Fruit fly (Drosophila melanogaster) whole organism, embryonic: Measurements from ENCODE around the gene P58IPK.

ENCODE experiments used
- CG1024 ChIP-seq: fragments of 200-800 bp; sonication (Bioruptor generic); IDR thresholded peaks from 2 replicates; pipeline ENCODE4 v1.3.6; 2022; ENCODE audit warnings: missing biosample characterization, missing genetic modification characterization
- CG10654 ChIP-seq: fragments of 200-800 bp; sonication (Bioruptor generic); optimal IDR thresholded peaks from 2 replicates; lab custom pipeline; 2016; ENCODE audit warnings: missing biosample characterization, missing genetic modification characterization
- CG8089 ChIP-seq: fragments of 200-800 bp; sonication (Bioruptor generic); optimal IDR thresholded peaks from 3 replicates; lab custom pipeline; 2016; ENCODE audit warnings: missing biosample characterization, missing genetic modification characterization
- CG8478 ChIP-seq: fragments of >200 bp; optimal IDR thresholded peaks from 2 replicates; lab custom pipeline; 2018
- Dref ChIP-seq: fragments of 200-800 bp; sonication (Bioruptor generic); IDR thresholded peaks from 2 replicates; pipeline ENCODE4 v1.3.6; 2022; ENCODE audit warnings: missing biosample characterization, missing genetic modification characterization
- Hr51 ChIP-seq, 2 experiments: fragments of 200-800 bp; sonication (Bioruptor generic); optimal IDR thresholded peaks; 2 replicates in 1 of 2; 3 replicates in 1 of 2; lab custom pipeline; 2016 to 2018; ENCODE audit warnings: missing biosample characterization in 2 of 2, missing genetic modification characterization in 2 of 2, mild to moderate bottlenecking in 1 of 2, moderate library complexity in 1 of 2
- Oaz ChIP-seq: fragments of 200-800 bp; sonication (Bioruptor generic); IDR thresholded peaks from 2 replicates; pipeline ENCODE4 v1.3.6; 2022; ENCODE audit warnings: missing biosample characterization, missing genetic modification characterization
- chm ChIP-seq: fragments of 200-800 bp; sonication (Bioruptor generic); IDR thresholded peaks from 2 replicates; pipeline ENCODE4 v1.3.6; 2022; ENCODE audit warnings: missing biosample characterization, missing genetic modification characterization
- fd102C ChIP-seq: fragments of 200-800 bp; sonication (Bioruptor generic); optimal IDR thresholded peaks from 2 replicates; lab custom pipeline; 2018; ENCODE audit warnings: missing biosample characterization, mild to moderate bottlenecking, missing genetic modification characterization, moderate library complexity
- insv ChIP-seq, 2 experiments: fragments of 200-800 bp; sonication (Bioruptor generic); optimal IDR thresholded peaks; 3 replicates each; lab custom pipeline; 2016 to 2018; ENCODE audit warnings: missing biosample characterization in 2 of 2, missing genetic modification characterization in 2 of 2
- schlank ChIP-seq: fragments of 200-800 bp; sonication (Bioruptor generic); optimal IDR thresholded peaks from 2 replicates; lab custom pipeline; 2018; ENCODE audit warnings: missing biosample characterization, mild to moderate bottlenecking, missing genetic modification characterization
- sens ChIP-seq: fragments of 200-800 bp; sonication (Bioruptor generic); peaks from one replicate; lab custom pipeline; 2016; ENCODE audit warnings: missing biosample characterization, missing genetic modification characterization

- TF ChIP-seq CG8089 = no peak
- no peak for TF ChIP-seq sens (GFP tag; lab: Kevin White, UChicago)
- no peak for TF ChIP-seq Oaz (GFP tag; lab: Robert Waterston, UW)
- TF ChIP-seq chm (GFP tag; lab: Robert Waterston, UW) = no peak
- no peak for TF ChIP-seq schlank (tag; lab: Kevin White, UChicago)
- TF ChIP-seq Hr51 (GFP tag; optimal IDR thresholded peaks at IDR 0.05; lab: Kevin White, UChicago) = no peak
- TF ChIP-seq insv (GFP tag; optimal IDR thresholded peaks at IDR 0.05; lab: Kevin White, UChicago) = no peak
- no peak for TF ChIP-seq Dref
- no peak for TF ChIP-seq CG1024 (GFP tag; lab: Robert Waterston, UW)
- no peak for TF ChIP-seq CG8478 (lab: Kevin White, UChicago)
- TF ChIP-seq fd102C = no peak
- TF ChIP-seq CG10654 (GFP tag; lab: Kevin White, UChicago) = no peak
Measured at dm6 chr3R:9551659-9552435, 34.9 kb upstream of the P58IPK start, which contains the start of the genes mura and RnpS1.
